Fruit fly (Drosophila melanogaster) whole organism, wandering third instar larva: Measurements from ENCODE around the gene CG15385.

ENCODE experiments used
- Abd-B ChIP-seq: fragments of >200 bp; optimal IDR thresholded peaks from 2 replicates; lab custom pipeline; 2017; ENCODE audit warnings: missing biosample characterization, missing genetic modification characterization
- Hr83 ChIP-seq: fragments of 200-300 bp; sonication (Bioruptor generic); optimal IDR thresholded peaks from 2 replicates; lab custom pipeline; 2016; ENCODE audit warnings: missing biosample characterization, mild to moderate bottlenecking, missing genetic modification characterization, moderate library complexity; ENCODE audit not compliant: poor library complexity, severe bottlenecking
- pan ChIP-seq: fragments of >200 bp; optimal IDR thresholded peaks from 2 replicates; lab custom pipeline; 2017

dm6 chr2L:2162281-2162680 lies 50.1 kb downstream of the CG15385 start:
- TF ChIP-seq Hr83 (GFP tag; lab: Kevin White, UChicago) = peak; percentile 81
- no peak for TF ChIP-seq pan (lab: Kevin White, UChicago)
- no peak for TF ChIP-seq Abd-B
